Fruit fly (Drosophila melanogaster): ENCODE measurements around the gene CG2162.

CG2162 gene

dm6 chr3L:3058970-3059883 lies 24.2 kb downstream of the CG2162 start (continued):
- no peak for TF ChIP-seq ara (GFP tag; IDR thresholded peaks at IDR 0.05)
- TF ChIP-seq CG2712 (tag; optimal IDR thresholded peaks at IDR 0.05), result peak; percentile 62
- TF ChIP-seq CG12769 (tag; optimal IDR thresholded peaks at IDR 0.05), result peak; percentile 7
- peak; percentile 43 for TF ChIP-seq Oli (tag; optimal IDR thresholded peaks at IDR 0.05)
- no peak for TF ChIP-seq nau (GFP tag; optimal IDR thresholded peaks at IDR 0.05)
- TF ChIP-seq grau (tag; optimal IDR thresholded peaks at IDR 0.05), result peak; percentile 79
- no peak for TF ChIP-seq fd64A (GFP tag; optimal IDR thresholded peaks at IDR 0.05)
- TF ChIP-seq CG11723 (GFP tag; optimal IDR thresholded peaks at IDR 0.05), result peak; percentile 37
- TF ChIP-seq CG10979 (tag; optimal IDR thresholded peaks at IDR 0.05), result peak; percentile 63
- peak; percentile 52 for TF ChIP-seq CG13424 (tag; optimal IDR thresholded peaks at IDR 0.05)
- TF ChIP-seq Hsf (GFP tag; optimal IDR thresholded peaks at IDR 0.05), result peak; percentile 11
- TF ChIP-seq CG8359 (GFP tag; optimal IDR thresholded peaks at IDR 0.05; ENCODE audit: borderline replicate concordance), result no peak
- TF ChIP-seq row (GFP tag; IDR thresholded peaks at IDR 0.05), result peak; percentile 37
- TF ChIP-seq aop (GFP tag; IDR thresholded peaks at IDR 0.05), result no peak
- no peak for TF ChIP-seq CG8089 (GFP tag; optimal IDR thresholded peaks at IDR 0.05)
- no peak; the same call in 2 of the 3 replicates for TF ChIP-seq croc (GFP tag; conservative IDR thresholded peaks at IDR 0.05)
- no peak for TF ChIP-seq h (optimal IDR thresholded peaks at IDR 0.05)
- peak; percentile 47 for TF ChIP-seq gsb-n (tag; optimal IDR thresholded peaks at IDR 0.05)
- TF ChIP-seq pum (GFP tag; optimal IDR thresholded peaks at IDR 0.05), result no peak
- TF ChIP-seq CG31388 (GFP tag; optimal IDR thresholded peaks at IDR 0.05), result no peak
- no peak for TF ChIP-seq Bteb2 (GFP tag; optimal IDR thresholded peaks at IDR 0.05)
- no peak for TF ChIP-seq onecut (GFP tag; IDR thresholded peaks at IDR 0.05)
- peak; percentile 98 for TF ChIP-seq sd (tag; optimal IDR thresholded peaks at IDR 0.05)
- TF ChIP-seq Hr3 (GFP tag; optimal IDR thresholded peaks at IDR 0.05), result peak; percentile 46
- peak; percentile 8 for TF ChIP-seq NC2β (GFP tag; optimal IDR thresholded peaks at IDR 0.05)
- peak; percentile 40 for TF ChIP-seq unpg (GFP tag; optimal IDR thresholded peaks at IDR 0.05)
- TF ChIP-seq Rfx (GFP tag; IDR thresholded peaks at IDR 0.05), result no peak
- peak; percentile 45 for TF ChIP-seq Ssrp (tag; optimal IDR thresholded peaks at IDR 0.05)
- TF ChIP-seq ap (GFP tag; IDR thresholded peaks at IDR 0.05), result no peak
- peak; percentile 37 for TF ChIP-seq CG30403 (GFP tag; optimal IDR thresholded peaks at IDR 0.05)
- no peak for TF ChIP-seq CG7987 (GFP tag; optimal IDR thresholded peaks at IDR 0.05)
- TF ChIP-seq dmrt11E (tag; optimal IDR thresholded peaks at IDR 0.05), result peak; percentile 59
- TF ChIP-seq CG17359 (tag; optimal IDR thresholded peaks at IDR 0.05), result peak; percentile 6
- no peak for TF ChIP-seq Gug (GFP tag; IDR thresholded peaks at IDR 0.05)
- TF ChIP-seq Stat92E (GFP tag; optimal IDR thresholded peaks at IDR 0.05), result peak in 1 of 3 experiments; percentile 13
- TF ChIP-seq Fer3 (tag; optimal IDR thresholded peaks at IDR 0.05), result no peak
- peak; percentile 36 for TF ChIP-seq kah (GFP tag; optimal IDR thresholded peaks at IDR 0.05)
- TF ChIP-seq gsb (GFP tag; IDR thresholded peaks at IDR 0.05), result no peak
- TF ChIP-seq CG2678 (tag; optimal IDR thresholded peaks at IDR 0.05), result peak; percentile 54
- TF ChIP-seq bab2 (GFP tag; optimal IDR thresholded peaks at IDR 0.05), result peak; percentile 42
- TF ChIP-seq Asciz (GFP tag; optimal IDR thresholded peaks at IDR 0.05), result peak; percentile 25
- TF ChIP-seq pros (GFP tag; optimal IDR thresholded peaks at IDR 0.05), result peak; percentile 44
- TF ChIP-seq CG8388 (GFP tag; optimal IDR thresholded peaks at IDR 0.05), result peak; percentile 29
- TF ChIP-seq CG1233 (GFP tag; optimal IDR thresholded peaks at IDR 0.05), result peak; percentile 13
- TF ChIP-seq kay (GFP tag; optimal IDR thresholded peaks at IDR 0.05), result no peak
- peak; percentile 56 for TF ChIP-seq nmo (GFP tag; optimal IDR thresholded peaks at IDR 0.05)
- TF ChIP-seq dysf (GFP tag; IDR thresholded peaks at IDR 0.05), result peak; percentile 35; the same call in 1 of the 3 replicates
- TF ChIP-seq slou (GFP tag; optimal IDR thresholded peaks at IDR 0.05), result no peak
- 0 out of 3 replicates have a peak, but pooled peaks have one; percentile 8 for TF ChIP-seq z (GFP tag; IDR thresholded peaks at IDR 0.05)
